Worm (Caenorhabditis elegans) whole organism, L4 larva: Measurements from ENCODE around the gene C17G1.14.

Experiments used
- aly-2 ChIP-seq: sonication (generic microtip); optimal IDR thresholded peaks from 2 replicates; lab custom pipeline; 2018; ENCODE audit warnings: missing biosample characterization, missing genetic modification characterization
- ama-1 ChIP-seq: fragments of 150-350 bp; optimal IDR thresholded peaks from 2 replicates; lab custom pipeline; 2014; ENCODE audit warnings: inconsistent platforms, mixed read lengths
- ceh-28 ChIP-seq: fragments of 150-350 bp; optimal IDR thresholded peaks from 2 replicates; lab custom pipeline; 2014; ENCODE audit warnings: missing biosample characterization, missing genetic modification reagents, missing genetic modification characterization
- duxl-1 ChIP-seq: sonication (generic microtip); optimal IDR thresholded peaks from 2 replicates; lab custom pipeline; 2016; ENCODE audit warnings: mild to moderate bottlenecking, missing genetic modification characterization, moderate library complexity, missing compliant biosample characterization; ENCODE audit not compliant: poor library complexity
- egl-27 ChIP-seq: sonication (generic microtip); optimal IDR thresholded peaks from 3 replicates; lab custom pipeline; 2017; ENCODE audit warnings: missing biosample characterization, missing genetic modification reagents, missing genetic modification characterization
- fos-1 ChIP-seq: fragments of 150-350 bp; optimal IDR thresholded peaks from 2 replicates; lab custom pipeline; 2014; ENCODE audit warnings: missing biosample characterization, missing genetic modification characterization
- lin-39 ChIP-seq: fragments of 150-350 bp; optimal IDR thresholded peaks from 2 replicates; lab custom pipeline; 2014; ENCODE audit warnings: missing biosample characterization, missing genetic modification reagents, missing genetic modification characterization
- nhr-237 ChIP-seq: sonication (generic microtip); optimal IDR thresholded peaks from 2 replicates; lab custom pipeline; 2017; ENCODE audit warnings: missing biosample characterization, missing genetic modification characterization
- nhr-28 ChIP-seq: fragments of 150-350 bp; optimal IDR thresholded peaks from 2 replicates; lab custom pipeline; 2014; ENCODE audit warnings: missing biosample characterization, missing genetic modification characterization
- nhr-76 ChIP-seq: fragments of 150-350 bp; optimal IDR thresholded peaks from 2 replicates; lab custom pipeline; 2014; ENCODE audit warnings: missing biosample characterization, missing genetic modification characterization
- snpc-4 ChIP-seq: fragments of 150-350 bp; optimal IDR thresholded peaks from 2 replicates; lab custom pipeline; 2014; ENCODE audit warnings: missing biosample characterization, missing genetic modification characterization
- ztf-11 ChIP-seq: fragments of 150-350 bp; optimal IDR thresholded peaks from 2 replicates; lab custom pipeline; 2014; ENCODE audit warnings: missing biosample characterization, missing genetic modification characterization

DNA sequence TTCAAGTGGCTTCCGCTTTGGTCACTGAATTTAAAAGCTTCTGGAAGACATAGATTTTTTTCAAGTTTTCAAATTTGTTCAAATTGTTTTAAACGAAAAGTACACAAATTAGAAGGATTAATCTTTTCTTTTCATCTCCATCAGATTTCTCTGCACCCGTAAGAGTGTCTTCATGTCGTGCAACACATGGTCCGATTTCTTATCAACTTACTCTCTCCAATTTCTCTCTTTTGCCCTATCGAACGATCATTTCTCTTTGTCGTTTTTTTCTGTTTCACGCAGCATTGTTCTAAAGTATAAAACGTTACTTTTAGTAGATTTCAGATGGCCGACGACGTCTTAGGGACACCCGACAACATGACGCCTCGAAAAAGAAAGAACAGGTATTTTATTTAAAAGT, 26.7 kb downstream of the C17G1.14 start, which contains the start of gene pssy-1:
- TF ChIP-seq nhr-76 = no peak
- TF ChIP-seq egl-27 = no peak
- TF ChIP-seq ceh-28 (tag; lab: Kevin White, UChicago) = no peak
- no peak for TF ChIP-seq ztf-11 (tag; lab: Kevin White, UChicago)
- TF ChIP-seq lin-39 (tag; lab: Kevin White, UChicago) = no peak
- TF ChIP-seq snpc-4 (tag; lab: Kevin White, UChicago) = no peak
- no peak for TF ChIP-seq fos-1 (tag; lab: Kevin White, UChicago)
- TF ChIP-seq aly-2 (tag; lab: Kevin White, UChicago) = no peak
- TF ChIP-seq duxl-1 (tag; lab: Kevin White, UChicago) = no peak
- TF ChIP-seq nhr-237 (tag; lab: Kevin White, UChicago) = no peak
- no peak for TF ChIP-seq nhr-28 (tag; lab: Kevin White, UChicago)
- TF ChIP-seq ama-1 (lab: Kevin White, UChicago) = no peak
